Worm (Caenorhabditis elegans) whole organism, late embryonic: ENCODE measurements around the gene Y116F11B.2.

Source experiments
- C08G9.2 ChIP-seq: sonication (generic microtip); optimal IDR thresholded peaks from 2 replicates; lab custom pipeline; 2016; ENCODE audit warnings: mild to moderate bottlenecking, missing genetic modification characterization, moderate library complexity, missing compliant biosample characterization
- K02D7.2 ChIP-seq: sonication (generic microtip); optimal IDR thresholded peaks from 2 replicates; lab custom pipeline; 2017; ENCODE audit warnings: mild to moderate bottlenecking, missing genetic modification characterization, missing compliant biosample characterization
- K09A11.1 ChIP-seq: sonication (generic microtip); optimal IDR thresholded peaks from 2 replicates; lab custom pipeline; 2017; ENCODE audit warnings: antibody characterized with exemption, mild to moderate bottlenecking, missing genetic modification characterization, missing compliant biosample characterization; ENCODE audit not compliant: insufficient read depth
- Y22D7AL.16 ChIP-seq: sonication (generic microtip); optimal IDR thresholded peaks from 2 replicates; lab custom pipeline; 2016; ENCODE audit warnings: missing genetic modification characterization, missing compliant biosample characterization
- ama-1 ChIP-seq: fragments of 150-350 bp; optimal IDR thresholded peaks from 2 replicates; lab custom pipeline; 2014
- ceh-30 ChIP-seq: fragments of 150-350 bp; optimal IDR thresholded peaks from 2 replicates; lab custom pipeline; 2014; ENCODE audit warnings: missing biosample characterization, missing genetic modification characterization
- ceh-45 ChIP-seq: fragments of 200-800 bp; sonication (Bioruptor generic); IDR thresholded peaks from 2 replicates; pipeline ENCODE4 v1.3.6; 2022; ENCODE audit warnings: missing genetic modification reagents, missing genetic modification characterization, missing compliant biosample characterization
- ceh-48 ChIP-seq: sonication (generic microtip); optimal IDR thresholded peaks from 2 replicates; lab custom pipeline; 2016; ENCODE audit warnings: missing genetic modification characterization, inconsistent platforms, missing compliant biosample characterization
- dmd-4 ChIP-seq: sonication (generic microtip); optimal IDR thresholded peaks from 2 replicates; lab custom pipeline; 2016; ENCODE audit warnings: borderline replicate concordance, missing genetic modification characterization, missing compliant biosample characterization
- dve-1 ChIP-seq: sonication (generic microtip); optimal IDR thresholded peaks from 2 replicates; lab custom pipeline; 2017; ENCODE audit warnings: antibody characterized with exemption, mild to moderate bottlenecking, missing genetic modification characterization, missing compliant biosample characterization
- elt-4 ChIP-seq: sonication (generic microtip); optimal IDR thresholded peaks from 2 replicates; lab custom pipeline; 2016; ENCODE audit warnings: missing genetic modification characterization, missing compliant biosample characterization
- ets-4 ChIP-seq: sonication (generic microtip); optimal IDR thresholded peaks from 2 replicates; lab custom pipeline; 2016; ENCODE audit warnings: missing genetic modification characterization, missing compliant biosample characterization
- eyg-1 ChIP-seq: sonication (generic microtip); optimal IDR thresholded peaks from 2 replicates; lab custom pipeline; 2016; ENCODE audit warnings: missing genotype, missing genetic modification characterization, missing compliant biosample characterization
- fax-1 ChIP-seq: sonication (generic microtip); optimal IDR thresholded peaks from 2 replicates; lab custom pipeline; 2016; ENCODE audit warnings: missing genotype, missing genetic modification characterization, missing compliant biosample characterization
- fkh-6 ChIP-seq: sonication (generic microtip); optimal IDR thresholded peaks from 2 replicates; lab custom pipeline; 2016; ENCODE audit warnings: missing genetic modification characterization, missing compliant biosample characterization
- gmeb-2 ChIP-seq: sonication (generic microtip); optimal IDR thresholded peaks from 2 replicates; lab custom pipeline; 2016; ENCODE audit warnings: missing genetic modification characterization, inconsistent platforms, missing compliant biosample characterization
- hlh-15 ChIP-seq: sonication (generic microtip); optimal IDR thresholded peaks from 2 replicates; lab custom pipeline; 2016; ENCODE audit warnings: missing genetic modification characterization, missing compliant biosample characterization
- hlh-8 ChIP-seq: sonication (generic microtip); optimal IDR thresholded peaks from 2 replicates; lab custom pipeline; 2016; ENCODE audit warnings: missing genotype, missing genetic modification characterization, missing compliant biosample characterization
- lim-6 ChIP-seq: sonication (generic microtip); optimal IDR thresholded peaks from 2 replicates; lab custom pipeline; 2016; ENCODE audit warnings: missing genetic modification characterization, missing compliant biosample characterization
- madf-2 ChIP-seq: sonication (generic microtip); optimal IDR thresholded peaks from 2 replicates; lab custom pipeline; 2017; ENCODE audit warnings: missing genetic modification characterization, missing compliant biosample characterization
- nfya-1 ChIP-seq: sonication (generic microtip); optimal IDR thresholded peaks from 2 replicates; lab custom pipeline; 2017; ENCODE audit warnings: missing genetic modification characterization, mild to moderate bottlenecking, missing compliant biosample characterization, antibody characterized with exemption, moderate library complexity
- nhr-11 ChIP-seq: fragments of 150-350 bp; optimal IDR thresholded peaks from 2 replicates; lab custom pipeline; 2014; ENCODE audit warnings: missing biosample characterization, missing genetic modification characterization
- nhr-232 ChIP-seq: sonication (generic microtip); optimal IDR thresholded peaks from 2 replicates; lab custom pipeline; 2016; ENCODE audit warnings: missing genetic modification characterization, missing compliant biosample characterization
- npax-4 ChIP-seq: sonication (generic microtip); optimal IDR thresholded peaks from 2 replicates; lab custom pipeline; 2016; ENCODE audit warnings: missing genetic modification characterization, missing compliant biosample characterization
- pag-3 ChIP-seq: sonication (generic microtip); optimal IDR thresholded peaks from 2 replicates; lab custom pipeline; 2016; ENCODE audit warnings: missing compliant biosample characterization, missing genetic modification characterization, borderline replicate concordance
- pat-9 ChIP-seq: fragments of 200-800 bp; sonication (Bioruptor generic); optimal IDR thresholded peaks from 2 replicates; lab custom pipeline; 2018; ENCODE audit warnings: mild to moderate bottlenecking, missing genetic modification characterization, moderate library complexity, missing compliant biosample characterization
- pax-1 ChIP-seq: fragments of 150-350 bp; optimal IDR thresholded peaks from 2 replicates; lab custom pipeline; 2014; ENCODE audit warnings: missing biosample characterization, missing genetic modification characterization
- pha-2 ChIP-seq: sonication (generic microtip); optimal IDR thresholded peaks from 2 replicates; lab custom pipeline; 2017; ENCODE audit warnings: mild to moderate bottlenecking, missing genetic modification characterization, missing compliant biosample characterization
- rnt-1 ChIP-seq: sonication (generic microtip); optimal IDR thresholded peaks from 2 replicates; lab custom pipeline; 2016; ENCODE audit warnings: missing genetic modification characterization, missing compliant biosample characterization
- sdc-2 ChIP-seq: sonication (generic microtip); optimal IDR thresholded peaks from 2 replicates; lab custom pipeline; 2016; ENCODE audit warnings: missing genotype, missing genetic modification characterization, missing compliant biosample characterization
- sox-2 ChIP-seq: fragments of 200-800 bp; sonication (Bioruptor generic); IDR thresholded peaks from 2 replicates; pipeline ENCODE4 v1.3.6; 2022; ENCODE audit warnings: missing genetic modification reagents, missing genetic modification characterization, missing compliant biosample characterization
- tbx-7 ChIP-seq: sonication (generic microtip); optimal IDR thresholded peaks from 2 replicates; lab custom pipeline; 2016; ENCODE audit warnings: missing genotype, missing genetic modification characterization, missing compliant biosample characterization
- ttx-3 ChIP-seq: sonication (generic microtip); optimal IDR thresholded peaks from 2 replicates; lab custom pipeline; 2016; ENCODE audit warnings: missing genetic modification reagents, missing genetic modification characterization, missing compliant biosample characterization
- unc-42 ChIP-seq: sonication (generic microtip); optimal IDR thresholded peaks from 2 replicates; lab custom pipeline; 2016; ENCODE audit warnings: missing genotype, missing genetic modification characterization, missing compliant biosample characterization

The Y116F11B.2 gene

DNA sequence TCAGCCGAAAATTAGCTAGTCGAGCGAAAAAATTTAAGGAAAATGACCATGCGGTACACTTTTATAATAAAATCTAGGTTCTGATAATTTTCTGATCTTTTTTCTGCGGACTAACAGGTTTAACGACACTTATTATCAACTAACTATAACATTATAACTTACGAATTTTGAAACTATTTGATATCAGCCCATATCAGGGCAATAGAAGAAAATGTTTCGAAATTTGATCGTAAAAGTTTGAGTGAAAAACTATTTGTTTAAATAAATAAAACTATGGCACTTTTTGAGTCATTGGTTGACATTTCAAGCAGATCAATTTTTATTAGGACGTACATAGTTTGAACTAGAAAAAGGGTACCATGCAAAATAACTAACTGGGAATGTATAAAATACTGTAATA lies 29.9 kb upstream of the Y116F11B.2 start, which contains the start of gene pcp-4:
TSS of gene pcp-4 (minus strand) at position 197 of the 400 bp plus-strand sequence.
- TF ChIP-seq nfya-1: no peak

DNA sequence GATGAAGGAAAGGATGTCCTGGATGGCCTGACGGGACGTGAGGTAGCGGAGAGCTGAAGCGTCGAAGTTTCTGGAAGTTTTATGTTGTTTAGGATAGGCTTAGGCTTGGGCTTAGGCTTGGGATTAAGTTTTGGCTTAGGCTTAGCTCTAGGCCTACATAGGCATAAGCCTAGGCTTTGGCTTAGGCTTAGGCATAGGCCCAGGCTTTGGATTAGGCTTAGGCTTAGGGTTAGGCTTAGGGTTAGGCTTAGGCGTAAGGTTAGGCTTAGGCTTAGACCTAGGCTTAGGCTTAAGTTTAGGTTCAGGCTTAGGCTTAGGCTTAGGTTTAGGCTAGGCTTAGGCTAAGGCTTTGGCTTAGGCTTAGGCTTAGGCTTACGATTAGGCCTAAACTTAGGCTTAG lies 28.3 kb upstream of the Y116F11B.2 start:
- TF ChIP-seq pax-1 (no peak), ceh-48 (no peak), pag-3 (tag; lab: Kevin White, UChicago) (peak; percentile 42), elt-4 (tag; lab: Kevin White, UChicago) (no peak), pat-9 (tag; lab: Kevin White, UChicago) (no peak), dve-1 (tag; lab: Kevin White, UChicago) (peak; percentile 71), ama-1 (lab: Kevin White, UChicago) (no peak), gmeb-2 (tag; lab: Kevin White, UChicago) (no peak), hlh-8 (no peak), sox-2 (GFP tag; lab: Robert Waterston, UW) (no peak), madf-2 (tag; lab: Kevin White, UChicago) (no peak), unc-42 (tag; lab: Kevin White, UChicago) (no peak)

DNA sequence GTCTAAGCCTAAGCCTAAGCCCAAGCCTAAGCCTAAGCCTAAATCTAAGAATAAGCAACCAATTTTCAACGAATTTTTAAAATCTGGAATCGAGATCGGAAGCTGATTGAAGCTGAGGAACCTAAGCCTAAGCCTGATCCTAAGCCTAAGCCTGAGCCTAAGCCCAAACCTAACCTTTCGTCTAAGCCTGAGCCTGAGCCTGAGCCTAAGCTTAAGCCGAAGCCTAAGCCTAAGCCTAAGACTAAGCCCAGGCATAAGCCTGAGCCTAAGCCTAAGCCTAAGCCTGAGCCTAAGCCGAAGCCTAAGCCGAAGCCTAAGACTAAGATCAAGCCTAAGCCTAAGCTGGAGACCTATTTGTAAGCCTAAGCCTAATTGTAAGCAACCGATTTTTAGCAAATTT lies 26.5 kb upstream of the Y116F11B.2 start:
- peak; percentile 57 for TF ChIP-seq dve-1 (tag; lab: Kevin White, UChicago)
- no peak for TF ChIP-seq lim-6 (tag; lab: Kevin White, UChicago)
- TF ChIP-seq, all 69 proteins: peak for 1

DNA sequence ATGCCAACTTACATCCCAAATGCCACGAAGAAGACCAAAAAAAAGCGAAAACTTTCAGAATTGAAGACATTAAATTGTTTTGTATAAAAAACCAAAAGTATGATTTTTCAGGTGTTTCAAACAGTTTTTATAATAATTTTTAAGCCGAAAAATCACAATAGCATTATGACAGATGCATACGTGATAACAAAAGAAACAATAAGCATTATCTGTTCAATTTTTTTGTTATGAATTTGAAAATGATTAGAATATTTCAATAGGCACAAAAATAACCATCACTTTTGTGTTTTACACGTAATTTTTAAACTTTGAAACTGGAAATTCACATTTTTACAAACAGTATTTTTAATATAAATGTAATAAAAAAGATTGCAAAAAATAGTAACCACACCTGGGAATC lies 21.2 kb upstream of the Y116F11B.2 start, which contains the start of gene Y116F11B.17:
TSS of gene Y116F11B.17 (minus strand) at position 101 of the 400 bp plus-strand sequence.
- TF ChIP-seq fkh-6 (tag; lab: Kevin White, UChicago) (no peak), dmd-4 (no peak), tbx-7 (tag; lab: Kevin White, UChicago) (no peak), C08G9.2 (tag; lab: Kevin White, UChicago) (no peak), Y22D7AL.16 (tag; lab: Kevin White, UChicago) (no peak), pat-9 (tag; lab: Kevin White, UChicago) (no peak), K02D7.2 (tag; lab: Kevin White, UChicago) (no peak), nhr-232 (tag; lab: Kevin White, UChicago) (no peak), nfya-1 (no peak), pha-2 (no peak), ets-4 (tag; lab: Kevin White, UChicago) (no peak), sox-2 (GFP tag; lab: Robert Waterston, UW) (no peak), lim-6 (tag; lab: Kevin White, UChicago) (no peak), eyg-1 (tag; lab: Kevin White, UChicago) (no peak)

DNA sequence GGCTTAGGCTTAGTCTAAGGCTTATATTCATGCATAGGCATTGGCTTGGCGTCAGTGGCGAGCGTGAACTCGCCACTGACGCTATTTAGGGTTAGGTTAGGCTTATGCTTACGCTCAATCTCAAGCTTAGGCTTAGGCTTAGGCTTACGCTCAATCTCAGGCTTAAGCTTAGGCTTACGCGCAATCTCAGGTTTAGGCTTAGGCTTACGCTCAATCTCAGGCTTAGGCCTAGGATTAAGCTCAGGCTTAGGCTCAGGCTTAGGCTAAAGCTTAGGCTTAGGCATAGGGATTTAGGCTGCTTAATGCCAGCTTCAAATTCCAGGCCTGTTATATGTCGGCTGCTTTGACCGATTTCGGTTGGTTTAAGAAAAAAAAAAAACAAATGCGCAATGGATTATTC lies 19.2 kb upstream of the Y116F11B.2 start:
- TF ChIP-seq dve-1 (tag; lab: Kevin White, UChicago) (peak; percentile 91), madf-2 (tag; lab: Kevin White, UChicago) (no peak)

DNA sequence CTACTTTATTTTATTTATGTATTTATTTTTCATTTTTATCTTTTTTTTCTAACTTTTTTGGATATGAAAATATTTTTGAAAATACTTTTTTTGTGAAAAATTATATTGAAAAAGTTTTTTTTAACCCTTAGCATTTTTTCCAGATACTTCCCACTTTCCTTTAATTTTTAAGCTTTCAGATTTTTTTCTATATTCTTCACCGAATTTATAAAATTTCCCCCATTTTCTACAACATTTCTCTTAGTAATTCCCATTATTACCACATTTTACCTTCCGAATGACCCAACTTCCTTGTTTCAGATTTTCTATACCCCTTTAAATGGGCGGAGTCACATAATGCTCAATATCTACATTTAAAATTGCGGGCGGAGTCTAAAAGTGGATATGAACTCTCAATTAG lies 13.9 kb upstream of the Y116F11B.2 start, which contains the start of gene daf-28:
TSS of gene daf-28 (plus strand) at position 301 of the 400 bp plus-strand sequence.
- TF ChIP-seq ceh-30 (tag; lab: Kevin White, UChicago): no peak
- TF ChIP-seq lim-6 (tag; lab: Kevin White, UChicago): no peak
- no peak for TF ChIP-seq rnt-1

DNA sequence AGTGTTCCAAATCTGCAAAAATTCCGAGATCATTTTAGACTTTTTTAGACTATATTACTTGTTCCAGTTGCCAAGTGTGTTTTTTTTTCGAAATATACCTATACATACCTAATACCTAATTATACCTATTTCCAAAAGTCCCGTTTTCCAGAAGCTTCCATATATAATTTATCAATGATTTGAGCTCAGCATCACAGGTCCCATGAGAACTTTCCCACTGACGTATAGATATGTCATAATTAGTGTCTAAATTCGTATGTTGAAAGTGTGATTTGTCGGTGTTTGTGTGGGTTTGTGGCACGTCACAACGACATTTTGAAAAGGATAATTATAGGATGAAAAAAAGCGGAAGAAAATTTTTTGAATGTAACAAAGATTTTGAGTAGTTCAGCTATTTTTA lies 4.6 kb upstream of the Y116F11B.2 start:
- TF ChIP-seq fkh-6 (tag; lab: Kevin White, UChicago) (no peak), ttx-3 (tag; lab: Kevin White, UChicago) (no peak), dmd-4 (no peak), sdc-2 (tag; lab: Kevin White, UChicago) (no peak), ceh-45 (GFP tag; lab: Robert Waterston, UW) (no peak), fax-1 (tag; lab: Kevin White, UChicago) (no peak), nhr-11 (tag; lab: Kevin White, UChicago) (no peak), Y22D7AL.16 (tag; lab: Kevin White, UChicago) (no peak), npax-4 (no peak), hlh-15 (tag; lab: Kevin White, UChicago) (no peak), pax-1 (no peak), K09A11.1 (tag; lab: Kevin White, UChicago) (no peak), eyg-1 (tag; lab: Kevin White, UChicago) (no peak), pha-2 (no peak), nhr-232 (tag; lab: Kevin White, UChicago) (no peak)
